Worm (Caenorhabditis elegans) whole organism, L4 larva: ENCODE measurements around the gene tceb-3.

Experiments
- F26F4.8 ChIP-seq: fragments of 200-800 bp; sonication (Bioruptor generic); conservative IDR thresholded peaks from 2 replicates; pipeline ENCODE4 v1.3.6; 2022; ENCODE audit warnings: missing genetic modification characterization, missing compliant biosample characterization
- aly-2 ChIP-seq: sonication (generic microtip); optimal IDR thresholded peaks from 2 replicates; lab custom pipeline; 2018; ENCODE audit warnings: missing biosample characterization, missing genetic modification characterization
- ceh-20 ChIP-seq: fragments of 200-800 bp; sonication (Bioruptor generic); IDR thresholded peaks from 2 replicates; pipeline ENCODE4 v1.3.6; 2022; ENCODE audit warnings: missing genetic modification reagents, missing genetic modification characterization, missing compliant biosample characterization
- ceh-82 ChIP-seq: sonication (generic microtip); optimal IDR thresholded peaks from 2 replicates; lab custom pipeline; 2017; ENCODE audit warnings: missing biosample characterization, missing genetic modification characterization
- lin-38 ChIP-seq: fragments of 200-800 bp; sonication (Bioruptor generic); IDR thresholded peaks from 2 replicates; pipeline ENCODE4 v1.3.6; 2022; ENCODE audit warnings: missing genetic modification reagents, missing genetic modification characterization, missing compliant biosample characterization
- mdl-1 ChIP-seq, 2 experiments: fragments of 150-350 bp in 1 of 2; sonication (generic microtip) in 1 of 2; optimal IDR thresholded peaks; 2 replicates each; lab custom pipeline; 2014 to 2017; ENCODE audit warnings: missing biosample characterization in 2 of 2, missing genetic modification characterization in 2 of 2
- skn-1 ChIP-seq: fragments of 150-350 bp; optimal IDR thresholded peaks from 2 replicates; lab custom pipeline; 2014; ENCODE audit warnings: missing biosample characterization, missing genetic modification characterization
- snpc-1.2 ChIP-seq: fragments of 200-800 bp; sonication (Bioruptor generic); IDR thresholded peaks from 2 replicates; pipeline ENCODE4 v1.3.6; 2022; ENCODE audit warnings: missing genetic modification reagents, missing genetic modification characterization, missing compliant biosample characterization
- snpc-4 ChIP-seq: fragments of 150-350 bp; optimal IDR thresholded peaks from 2 replicates; lab custom pipeline; 2014; ENCODE audit warnings: missing biosample characterization, missing genetic modification characterization
- spr-3 ChIP-seq: fragments of 200-800 bp; sonication (Bioruptor generic); optimal IDR thresholded peaks from 2 replicates; lab custom pipeline; 2018; ENCODE audit warnings: mild to moderate bottlenecking, missing genetic modification characterization, missing compliant biosample characterization
- zag-1 ChIP-seq: fragments of 150-350 bp; optimal IDR thresholded peaks from 2 replicates; lab custom pipeline; 2014; ENCODE audit warnings: missing biosample characterization, missing genetic modification characterization
- zfp-2 ChIP-seq: sonication (generic microtip); optimal IDR thresholded peaks from 2 replicates; lab custom pipeline; 2016; ENCODE audit warnings: mild to moderate bottlenecking, missing genetic modification characterization, missing compliant biosample characterization

DNA sequence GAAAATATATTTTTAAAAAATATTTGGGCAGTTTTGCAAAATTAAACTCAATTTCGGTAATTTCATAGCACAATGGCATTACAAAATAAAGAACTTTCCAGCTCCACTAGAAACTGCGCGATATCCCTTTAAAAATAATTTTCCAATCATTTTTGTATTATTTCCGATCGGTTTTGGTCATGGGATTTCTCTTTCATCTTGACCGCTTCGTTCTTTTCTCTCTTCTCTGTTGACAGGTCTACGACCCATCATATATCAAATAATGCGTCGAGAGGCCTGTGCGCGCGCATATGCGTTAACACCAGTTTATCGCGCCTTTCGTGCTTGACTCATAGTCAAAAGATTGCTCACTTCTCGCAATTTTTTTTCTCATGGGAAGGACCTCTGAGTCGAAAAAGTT lies 41.4 kb upstream of the tceb-3 start:
- TF ChIP-seq lin-38 (GFP tag; lab: Robert Waterston, UW) (no peak), snpc-4 (no peak), aly-2 (no peak), mdl-1 (tag; optimal IDR thresholded peaks at IDR 0.05; lab: Kevin White, UChicago) (no peak), zfp-2 (no peak), spr-3 (GFP tag; lab: Kevin White, UChicago) (no peak), snpc-1.2 (no peak), ceh-82 (tag; lab: Kevin White, UChicago) (no peak), skn-1 (no peak), zag-1 (tag; lab: Kevin White, UChicago) (no peak), ceh-20 (GFP tag; lab: Robert Waterston, UW) (no peak), F26F4.8 (no peak)
